Worm (Caenorhabditis elegans) whole organism, late embryonic: ENCODE results near the gene Y53F4B.12.
A peak's percentile ranks its signal among the peaks of the same experiment; 100 is the strongest.

ENCODE experiments used
- C08G9.2 ChIP-seq: sonication (generic microtip); optimal IDR thresholded peaks from 2 replicates; lab custom pipeline; 2016; ENCODE audit warnings: mild to moderate bottlenecking, missing genetic modification characterization, moderate library complexity, missing compliant biosample characterization
- C38D4.7 ChIP-seq: fragments of 200-800 bp; sonication (Bioruptor generic); optimal IDR thresholded peaks from 2 replicates; lab custom pipeline; 2018; ENCODE audit warnings: mild to moderate bottlenecking, missing genetic modification characterization, moderate library complexity, missing compliant biosample characterization
- K02D7.2 ChIP-seq: sonication (generic microtip); optimal IDR thresholded peaks from 2 replicates; lab custom pipeline; 2017; ENCODE audit warnings: mild to moderate bottlenecking, missing genetic modification characterization, missing compliant biosample characterization
- ama-1 ChIP-seq: fragments of 150-350 bp; optimal IDR thresholded peaks from 2 replicates; lab custom pipeline; 2014
- ceh-18 ChIP-seq: sonication (generic microtip); optimal IDR thresholded peaks from 2 replicates; lab custom pipeline; 2016; ENCODE audit warnings: missing genetic modification characterization, missing compliant biosample characterization
- ceh-31 ChIP-seq: sonication (generic microtip); optimal IDR thresholded peaks from 2 replicates; lab custom pipeline; 2016; ENCODE audit warnings: missing genetic modification characterization, missing compliant biosample characterization
- ceh-45 ChIP-seq: fragments of 200-800 bp; sonication (Bioruptor generic); IDR thresholded peaks from 2 replicates; pipeline ENCODE4 v1.3.6; 2022; ENCODE audit warnings: missing genetic modification reagents, missing genetic modification characterization, missing compliant biosample characterization
- ceh-48 ChIP-seq: sonication (generic microtip); optimal IDR thresholded peaks from 2 replicates; lab custom pipeline; 2016; ENCODE audit warnings: missing genetic modification characterization, inconsistent platforms, missing compliant biosample characterization
- ceh-9 ChIP-seq: sonication (generic microtip); optimal IDR thresholded peaks from 2 replicates; lab custom pipeline; 2016; ENCODE audit warnings: mild to moderate bottlenecking, missing genetic modification characterization, inconsistent platforms, missing compliant biosample characterization
- dmd-4 ChIP-seq: sonication (generic microtip); optimal IDR thresholded peaks from 2 replicates; lab custom pipeline; 2016; ENCODE audit warnings: borderline replicate concordance, missing genetic modification characterization, missing compliant biosample characterization
- dve-1 ChIP-seq: sonication (generic microtip); optimal IDR thresholded peaks from 2 replicates; lab custom pipeline; 2017; ENCODE audit warnings: antibody characterized with exemption, mild to moderate bottlenecking, missing genetic modification characterization, missing compliant biosample characterization
- elt-4 ChIP-seq: sonication (generic microtip); optimal IDR thresholded peaks from 2 replicates; lab custom pipeline; 2016; ENCODE audit warnings: missing genetic modification characterization, missing compliant biosample characterization
- eyg-1 ChIP-seq: sonication (generic microtip); optimal IDR thresholded peaks from 2 replicates; lab custom pipeline; 2016; ENCODE audit warnings: missing genotype, missing genetic modification characterization, missing compliant biosample characterization
- fkh-10 ChIP-seq: fragments of 150-350 bp; optimal IDR thresholded peaks from 2 replicates; lab custom pipeline; 2014; ENCODE audit warnings: missing biosample characterization, missing genetic modification reagents, missing genetic modification characterization
- fkh-6 ChIP-seq: sonication (generic microtip); optimal IDR thresholded peaks from 2 replicates; lab custom pipeline; 2016; ENCODE audit warnings: missing genetic modification characterization, missing compliant biosample characterization
- gmeb-2 ChIP-seq: sonication (generic microtip); optimal IDR thresholded peaks from 2 replicates; lab custom pipeline; 2016; ENCODE audit warnings: missing genetic modification characterization, inconsistent platforms, missing compliant biosample characterization
- hlh-13 ChIP-seq: fragments of 200-800 bp; sonication (Bioruptor generic); optimal IDR thresholded peaks from 2 replicates; lab custom pipeline; 2018; ENCODE audit warnings: mild to moderate bottlenecking, missing genetic modification characterization, missing compliant biosample characterization
- hlh-15 ChIP-seq: sonication (generic microtip); optimal IDR thresholded peaks from 2 replicates; lab custom pipeline; 2016; ENCODE audit warnings: missing genetic modification characterization, missing compliant biosample characterization
- hlh-6 ChIP-seq: sonication (generic microtip); optimal IDR thresholded peaks from 2 replicates; lab custom pipeline; 2016; ENCODE audit warnings: missing genotype, missing genetic modification characterization, missing compliant biosample characterization
- lin-11 ChIP-seq: fragments of 200-800 bp; sonication (Bioruptor generic); optimal IDR thresholded peaks from 2 replicates; lab custom pipeline; 2018; ENCODE audit warnings: mild to moderate bottlenecking, missing genetic modification characterization, missing compliant biosample characterization
- mec-3 ChIP-seq: sonication (generic microtip); optimal IDR thresholded peaks from 2 replicates; lab custom pipeline; 2016; ENCODE audit warnings: borderline replicate concordance, missing genetic modification characterization, missing compliant biosample characterization
- nhr-232 ChIP-seq: sonication (generic microtip); optimal IDR thresholded peaks from 2 replicates; lab custom pipeline; 2016; ENCODE audit warnings: missing genetic modification characterization, missing compliant biosample characterization
- npax-4 ChIP-seq: sonication (generic microtip); optimal IDR thresholded peaks from 2 replicates; lab custom pipeline; 2016; ENCODE audit warnings: missing genetic modification characterization, missing compliant biosample characterization
- pax-1 ChIP-seq: fragments of 150-350 bp; optimal IDR thresholded peaks from 2 replicates; lab custom pipeline; 2014; ENCODE audit warnings: missing biosample characterization, missing genetic modification characterization
- pha-4 ChIP-seq: fragments of 150-350 bp; optimal IDR thresholded peaks from 2 replicates; lab custom pipeline; 2018; ENCODE audit warnings: missing biosample characterization, missing genetic modification reagents, missing genetic modification characterization
- pros-1 ChIP-seq: fragments of 150-350 bp; optimal IDR thresholded peaks from 2 replicates; lab custom pipeline; 2014; ENCODE audit warnings: missing biosample characterization, missing genetic modification reagents, missing genetic modification characterization
- sdc-2 ChIP-seq: sonication (generic microtip); optimal IDR thresholded peaks from 2 replicates; lab custom pipeline; 2016; ENCODE audit warnings: missing genotype, missing genetic modification characterization, missing compliant biosample characterization
- tbx-2 ChIP-seq: sonication (generic microtip); optimal IDR thresholded peaks from 2 replicates; lab custom pipeline; 2016; ENCODE audit warnings: missing genetic modification characterization, missing compliant biosample characterization
- ttx-3 ChIP-seq: sonication (generic microtip); optimal IDR thresholded peaks from 2 replicates; lab custom pipeline; 2016; ENCODE audit warnings: missing genetic modification reagents, missing genetic modification characterization, missing compliant biosample characterization
- unc-42 ChIP-seq: sonication (generic microtip); optimal IDR thresholded peaks from 2 replicates; lab custom pipeline; 2016; ENCODE audit warnings: missing genotype, missing genetic modification characterization, missing compliant biosample characterization
- ztf-16 ChIP-seq: sonication (generic microtip); optimal IDR thresholded peaks from 2 replicates; lab custom pipeline; 2017; ENCODE audit warnings: missing genetic modification characterization, missing compliant biosample characterization

Y53F4B.12 gene

ce11 chrII:15042310-15042709, 23.3 kb downstream of the Y53F4B.12 start:
- TF ChIP-seq dmd-4 (tag; lab: Kevin White, UChicago) (no peak), pax-1 (tag; lab: Kevin White, UChicago) (no peak), dve-1 (tag; lab: Kevin White, UChicago) (no peak), ceh-18 (tag; lab: Kevin White, UChicago) (no peak), nhr-232 (tag; lab: Kevin White, UChicago) (no peak), hlh-13 (GFP tag; lab: Kevin White, UChicago) (no peak), elt-4 (tag; lab: Kevin White, UChicago) (no peak), fkh-10 (no peak), ceh-9 (tag; lab: Kevin White, UChicago) (no peak), ceh-45 (GFP tag; lab: Robert Waterston, UW) (no peak), pros-1 (tag; lab: Kevin White, UChicago) (no peak), K02D7.2 (tag; lab: Kevin White, UChicago) (no peak), eyg-1 (tag; lab: Kevin White, UChicago) (no peak), ama-1 (lab: Kevin White, UChicago) (no peak), C38D4.7 (GFP tag; lab: Kevin White, UChicago) (no peak), gmeb-2 (tag; lab: Kevin White, UChicago) (no peak)

- TF ChIP-seq ceh-18 (tag; lab: Kevin White, UChicago): peak; percentile 24
- peak; percentile 1 for TF ChIP-seq ceh-31 (tag; lab: Kevin White, UChicago)
Measured at ce11 chrII:15042783-15043182, 23.8 kb downstream of the Y53F4B.12 start.

- TF ChIP-seq tbx-2 (tag; lab: Kevin White, UChicago): peak; percentile 6
- peak; percentile 0 for TF ChIP-seq ceh-18 (tag; lab: Kevin White, UChicago)
- peak; percentile 11 for TF ChIP-seq unc-42 (tag; lab: Kevin White, UChicago)
Measured at ce11 chrII:15043850-15044249, 24.8 kb downstream of the Y53F4B.12 start.

ce11 chrII:15058282-15058681, 39.3 kb downstream of the Y53F4B.12 start, which contains the start of gene Y53F4B.17:
Y53F4B.17 (plus strand) TSS chrII:15058656.
- TF ChIP-seq nhr-232 (tag; lab: Kevin White, UChicago) (no peak), hlh-6 (tag; lab: Kevin White, UChicago) (no peak), sdc-2 (tag; lab: Kevin White, UChicago) (peak; percentile 33), mec-3 (tag; lab: Kevin White, UChicago) (peak; percentile 9), C08G9.2 (peak; percentile 20), fkh-6 (no peak), elt-4 (tag; lab: Kevin White, UChicago) (no peak)

ce11 chrII:15071571-15071970, 52.5 kb downstream of the Y53F4B.12 start, which contains the start of gene Y53F4B.18:
Y53F4B.18 (minus strand) TSS chrII:15071671.
- no peak for TF ChIP-seq tbx-2 (tag; lab: Kevin White, UChicago)
- no peak for TF ChIP-seq hlh-15
- TF ChIP-seq dmd-4 (tag; lab: Kevin White, UChicago): no peak
- TF ChIP-seq lin-11 (tag; lab: Kevin White, UChicago): no peak
- no peak for TF ChIP-seq ttx-3 (tag; lab: Kevin White, UChicago)
- TF ChIP-seq eyg-1 (tag; lab: Kevin White, UChicago): no peak
- TF ChIP-seq sdc-2 (tag; lab: Kevin White, UChicago): no peak
- no peak for TF ChIP-seq pax-1 (tag; lab: Kevin White, UChicago)
- TF ChIP-seq pha-4 (tag; lab: Kevin White, UChicago): no peak
- no peak for TF ChIP-seq ztf-16 (tag; lab: Kevin White, UChicago)
- TF ChIP-seq ama-1 (lab: Kevin White, UChicago): no peak

ce11 chrII:15074760-15075159, 55.7 kb downstream of the Y53F4B.12 start:
- TF ChIP-seq unc-42 (tag; lab: Kevin White, UChicago) (no peak), npax-4 (tag; lab: Kevin White, UChicago) (no peak), C38D4.7 (GFP tag; lab: Kevin White, UChicago) (no peak), ceh-31 (tag; lab: Kevin White, UChicago) (no peak), hlh-15 (no peak), ceh-48 (tag; lab: Kevin White, UChicago) (no peak)
